Worm (Caenorhabditis elegans) whole organism, L4/young adult: ENCODE data around the gene eas-1.

Experiments
- W03F9.2 ChIP-seq: fragments of 150-350 bp; optimal IDR thresholded peaks from 2 replicates; lab custom pipeline; 2014; ENCODE audit warnings: missing biosample characterization, missing genetic modification characterization
- dao-5 ChIP-seq: sonication (generic microtip); optimal IDR thresholded peaks from 2 replicates; lab custom pipeline; 2016; ENCODE audit warnings: missing genotype, missing genetic modification characterization, moderate library complexity, missing compliant biosample characterization
- him-1 ChIP-seq: sonication (generic microtip); optimal IDR thresholded peaks from 2 replicates; lab custom pipeline; 2016; ENCODE audit warnings: missing genotype, missing genetic modification reagents, missing genetic modification characterization, missing compliant biosample characterization

- TF ChIP-seq dao-5 (tag; lab: Kevin White, UChicago) (no peak), him-1 (tag; lab: Kevin White, UChicago) (no peak), W03F9.2 (tag; lab: Kevin White, UChicago) (no peak)
Measured at ce11 chrII:4696055-4696454, 44.2 kb upstream of the eas-1 start.
